Fruit fly (Drosophila melanogaster) whole organism, embryonic: Measurements from ENCODE around the gene CG11920.

ENCODE experiments used
- Antp ChIP-seq: fragments of 200-800 bp; sonication (Bioruptor generic); optimal IDR thresholded peaks from 3 replicates; lab custom pipeline; 2016; ENCODE audit warnings: missing biosample characterization, missing genetic modification characterization
- Atf3 ChIP-seq: fragments of 200-800 bp; sonication (Bioruptor generic); optimal IDR thresholded peaks from 3 replicates; lab custom pipeline; 2016; ENCODE audit warnings: missing biosample characterization, missing genetic modification characterization
- B-H1 ChIP-seq: fragments of 200-800 bp; sonication (Bioruptor generic); IDR thresholded peaks from 3 replicates; pipeline ENCODE4 v1.3.6; 2022; ENCODE audit warnings: missing biosample characterization, missing genetic modification characterization
- BtbVII ChIP-seq: fragments of 200-800 bp; sonication (Bioruptor generic); optimal IDR thresholded peaks from 3 replicates; lab custom pipeline; 2017; ENCODE audit warnings: missing biosample characterization, mild to moderate bottlenecking, missing genetic modification characterization
- CG10321 ChIP-seq: fragments of 200-800 bp; sonication (Bioruptor generic); IDR thresholded peaks from 2 replicates; pipeline ENCODE4 v1.3.6; 2022; ENCODE audit warnings: missing biosample characterization, missing genetic modification characterization
- CG10431 ChIP-seq: fragments of 200-800 bp; sonication (Bioruptor generic); optimal IDR thresholded peaks from 3 replicates; lab custom pipeline; 2018; ENCODE audit warnings: missing biosample characterization, mild to moderate bottlenecking, missing genetic modification characterization
- CG10654 ChIP-seq: fragments of 200-800 bp; sonication (Bioruptor generic); optimal IDR thresholded peaks from 2 replicates; lab custom pipeline; 2016; ENCODE audit warnings: missing biosample characterization, missing genetic modification characterization
- CG11247 ChIP-seq: fragments of 200-800 bp; sonication (Bioruptor generic); IDR thresholded peaks from 2 replicates; pipeline ENCODE4 v1.3.6; 2022; ENCODE audit warnings: missing biosample characterization, missing genetic modification characterization
- CG13775 ChIP-seq: fragments of 200-800 bp; sonication (Bioruptor generic); optimal IDR thresholded peaks from 3 replicates; lab custom pipeline; 2017; ENCODE audit warnings: missing biosample characterization, mild to moderate bottlenecking, missing genetic modification characterization
- CG15269 ChIP-seq: fragments of 200-800 bp; sonication (Bioruptor generic); optimal IDR thresholded peaks from 2 replicates; lab custom pipeline; 2018; ENCODE audit warnings: missing biosample characterization, mild to moderate bottlenecking, missing genetic modification characterization, moderate library complexity
- CG16779 ChIP-seq: fragments of 200-800 bp; sonication (Bioruptor generic); IDR thresholded peaks from 2 replicates; pipeline ENCODE4 v1.3.6; 2022; ENCODE audit warnings: missing biosample characterization, missing genetic modification characterization
- CG16813 ChIP-seq: fragments of 200-800 bp; sonication (Bioruptor generic); IDR thresholded peaks from 3 replicates; pipeline ENCODE4 v1.3.6; 2022; ENCODE audit warnings: missing biosample characterization, missing genetic modification characterization; ENCODE audit not compliant: partially characterized antibody
- CG17385 ChIP-seq: fragments of 200-800 bp; sonication (Bioruptor generic); optimal IDR thresholded peaks from 3 replicates; lab custom pipeline; 2018; ENCODE audit warnings: missing biosample characterization, mild to moderate bottlenecking, missing genetic modification characterization
- CG17568 ChIP-seq: fragments of 200-800 bp; sonication (Bioruptor generic); optimal IDR thresholded peaks from 2 replicates; lab custom pipeline; 2018; ENCODE audit warnings: missing biosample characterization, mild to moderate bottlenecking, missing genetic modification characterization, moderate library complexity
- CG17612 ChIP-seq: fragments of 200-800 bp; sonication (Bioruptor generic); IDR thresholded peaks from 2 replicates; pipeline ENCODE4 v1.3.6; 2022; ENCODE audit warnings: missing biosample characterization, missing genetic modification characterization
- CG17802 ChIP-seq: fragments of 200-800 bp; sonication (Bioruptor generic); optimal IDR thresholded peaks from 2 replicates; lab custom pipeline; 2018; ENCODE audit warnings: missing biosample characterization, mild to moderate bottlenecking, missing genetic modification characterization, moderate library complexity
- CG1792 ChIP-seq: fragments of 200-800 bp; sonication (Bioruptor generic); optimal IDR thresholded peaks from 2 replicates; lab custom pipeline; 2016; ENCODE audit warnings: missing biosample characterization, missing genetic modification characterization
- CG30403 ChIP-seq: fragments of 200-800 bp; sonication (Bioruptor generic); optimal IDR thresholded peaks from 3 replicates; lab custom pipeline; 2016; ENCODE audit warnings: missing biosample characterization, missing genetic modification characterization
- CG31365 ChIP-seq: fragments of 200-800 bp; sonication (Bioruptor generic); optimal IDR thresholded peaks from 2 replicates; lab custom pipeline; 2018; ENCODE audit warnings: missing biosample characterization, mild to moderate bottlenecking, missing genetic modification characterization
- CG4404 ChIP-seq: fragments of 200-800 bp; sonication (Bioruptor generic); IDR thresholded peaks from 2 replicates; pipeline ENCODE4 v1.3.6; 2022; ENCODE audit warnings: missing biosample characterization, missing genetic modification characterization
- CG7786 ChIP-seq: fragments of 200-800 bp; sonication (Bioruptor generic); optimal IDR thresholded peaks from 2 replicates; lab custom pipeline; 2016; ENCODE audit warnings: missing biosample characterization, missing genetic modification characterization
- Dbx ChIP-seq: fragments of 200-800 bp; sonication (Bioruptor generic); IDR thresholded peaks from 3 replicates; pipeline ENCODE4 v1.3.6; 2022; ENCODE audit warnings: missing biosample characterization, missing genetic modification characterization
- Dfd ChIP-seq, 2 experiments: fragments of >200 bp; optimal IDR thresholded peaks; 2 replicates each; lab custom pipeline; 2017; ENCODE audit warnings: missing biosample characterization in 2 of 2, missing genetic modification characterization in 2 of 2
- Doc2 ChIP-seq: fragments of 200-800 bp; sonication (Bioruptor generic); IDR thresholded peaks from 2 replicates; pipeline ENCODE4 v1.3.6; 2022; ENCODE audit warnings: missing biosample characterization, missing genetic modification characterization
- Dp ChIP-seq: fragments of 200-800 bp; sonication (Bioruptor generic); optimal IDR thresholded peaks from 2 replicates; lab custom pipeline; 2018; ENCODE audit warnings: missing biosample characterization, mild to moderate bottlenecking, missing genetic modification characterization, moderate library complexity
- Fer1 ChIP-seq: fragments of 200-800 bp; sonication (Bioruptor generic); optimal IDR thresholded peaks from 2 replicates; lab custom pipeline; 2017; ENCODE audit warnings: missing biosample characterization, mild to moderate bottlenecking, missing genetic modification characterization
- Gug ChIP-seq: fragments of 200-800 bp; sonication (Bioruptor generic); IDR thresholded peaks from 4 replicates; pipeline ENCODE4 v1.3.6; 2022; ENCODE audit warnings: missing biosample characterization, missing genetic modification characterization
- HLH54F ChIP-seq: fragments of 200-800 bp; sonication (Bioruptor generic); optimal IDR thresholded peaks from 3 replicates; lab custom pipeline; 2016; ENCODE audit warnings: missing biosample characterization, missing genetic modification characterization
- Meics ChIP-seq: fragments of 200-800 bp; sonication (Bioruptor generic); optimal IDR thresholded peaks from 2 replicates; lab custom pipeline; 2017; ENCODE audit warnings: missing biosample characterization, mild to moderate bottlenecking, missing genetic modification characterization
- Mes4 ChIP-seq: fragments of 200-800 bp; sonication (Bioruptor generic); optimal IDR thresholded peaks from 2 replicates; lab custom pipeline; 2016; ENCODE audit warnings: missing biosample characterization, missing genetic modification characterization
- Myb ChIP-seq: fragments of 200-800 bp; sonication (Bioruptor generic); optimal IDR thresholded peaks from 2 replicates; lab custom pipeline; 2016; ENCODE audit warnings: missing biosample characterization, missing genetic modification characterization
- NK7.1 ChIP-seq: fragments of 200-800 bp; sonication (Bioruptor generic); optimal IDR thresholded peaks from 3 replicates; lab custom pipeline; 2016; ENCODE audit warnings: missing biosample characterization, missing genetic modification characterization
- Nf-YA ChIP-seq: fragments of 200-800 bp; sonication (Bioruptor generic); IDR thresholded peaks from 2 replicates; pipeline ENCODE4 v1.3.6; 2022; ENCODE audit warnings: missing biosample characterization, missing genetic modification characterization
- Oaz ChIP-seq: fragments of 200-800 bp; sonication (Bioruptor generic); IDR thresholded peaks from 2 replicates; pipeline ENCODE4 v1.3.6; 2022; ENCODE audit warnings: missing biosample characterization, missing genetic modification characterization
- Rx ChIP-seq: fragments of 200-800 bp; sonication (Bioruptor generic); IDR thresholded peaks from 2 replicates; pipeline ENCODE4 v1.3.6; 2022; ENCODE audit warnings: missing biosample characterization, missing genetic modification characterization
- Sry-δ ChIP-seq: fragments of 200-800 bp; sonication (Bioruptor generic); optimal IDR thresholded peaks from 2 replicates; lab custom pipeline; 2016; ENCODE audit warnings: missing biosample characterization, missing genetic modification characterization
- Ssrp ChIP-seq: fragments of 200-800 bp; sonication (Bioruptor generic); optimal IDR thresholded peaks from 2 replicates; lab custom pipeline; 2018; ENCODE audit warnings: missing biosample characterization, mild to moderate bottlenecking, missing genetic modification characterization, moderate library complexity
- ac ChIP-seq: fragments of 200-800 bp; sonication (Bioruptor generic); optimal IDR thresholded peaks from 3 replicates; lab custom pipeline; 2017; ENCODE audit warnings: missing biosample characterization, mild to moderate bottlenecking, missing genetic modification characterization
- aop ChIP-seq: fragments of 200-800 bp; sonication (Bioruptor generic); IDR thresholded peaks from 2 replicates; pipeline ENCODE4 v1.3.6; 2022; ENCODE audit warnings: missing biosample characterization, missing genetic modification characterization
- bcd ChIP-seq: fragments of 200-800 bp; sonication (Bioruptor generic); optimal IDR thresholded peaks from 2 replicates; lab custom pipeline; 2017; ENCODE audit warnings: missing biosample characterization, mild to moderate bottlenecking, missing genetic modification characterization
- bigmax ChIP-seq: fragments of 200-800 bp; sonication (Bioruptor generic); optimal IDR thresholded peaks from 2 replicates; lab custom pipeline; 2018; ENCODE audit warnings: missing biosample characterization, mild to moderate bottlenecking, missing genetic modification characterization
- crol ChIP-seq: fragments of 200-800 bp; sonication (Bioruptor generic); IDR thresholded peaks from 2 replicates; pipeline ENCODE4 v1.3.6; 2022; ENCODE audit warnings: missing biosample characterization, missing genetic modification characterization
- dati ChIP-seq: fragments of 200-800 bp; sonication (Bioruptor generic); IDR thresholded peaks from 2 replicates; pipeline ENCODE4 v1.3.6; 2022; ENCODE audit warnings: missing biosample characterization, missing genetic modification characterization
- gce ChIP-seq: fragments of 200-800 bp; sonication (Bioruptor generic); IDR thresholded peaks from 3 replicates; pipeline ENCODE4 v1.3.6; 2022; ENCODE audit warnings: missing biosample characterization, missing genetic modification characterization
- row ChIP-seq: fragments of 200-800 bp; sonication (Bioruptor generic); IDR thresholded peaks from 3 replicates; pipeline ENCODE4 v1.3.6; 2022; ENCODE audit warnings: missing biosample characterization, missing genetic modification characterization
- scrt ChIP-seq: fragments of 200-800 bp; sonication (Bioruptor generic); optimal IDR thresholded peaks from 2 replicates; lab custom pipeline; 2018; ENCODE audit warnings: missing biosample characterization, mild to moderate bottlenecking, missing genetic modification characterization, moderate library complexity
- sd ChIP-seq: fragments of 200-800 bp; sonication (Bioruptor generic); optimal IDR thresholded peaks from 3 replicates; lab custom pipeline; 2018; ENCODE audit warnings: missing biosample characterization, mild to moderate bottlenecking, missing genetic modification characterization, moderate library complexity
- sim ChIP-seq: fragments of 200-800 bp; sonication (Bioruptor generic); IDR thresholded peaks from 2 replicates; pipeline ENCODE4 v1.3.6; 2022; ENCODE audit warnings: missing biosample characterization, missing genetic modification characterization
- sima ChIP-seq: fragments of 200-800 bp; sonication (Bioruptor generic); optimal IDR thresholded peaks from 2 replicates; lab custom pipeline; 2016; ENCODE audit warnings: missing biosample characterization, missing genetic modification characterization
- so ChIP-seq: fragments of 200-800 bp; sonication (Bioruptor generic); IDR thresholded peaks from 3 replicates; pipeline ENCODE4 v1.3.6; 2022; ENCODE audit warnings: missing biosample characterization, missing genetic modification characterization
- stwl ChIP-seq: fragments of 200-800 bp; sonication (Bioruptor generic); optimal IDR thresholded peaks from 3 replicates; lab custom pipeline; 2018; ENCODE audit warnings: missing biosample characterization, mild to moderate bottlenecking, missing genetic modification characterization, moderate library complexity
- tna ChIP-seq: fragments of 200-800 bp; sonication (Bioruptor generic); IDR thresholded peaks from 2 replicates; pipeline ENCODE4 v1.3.6; 2022; ENCODE audit warnings: missing biosample characterization, missing genetic modification characterization; ENCODE audit not compliant: partially characterized antibody
- trh ChIP-seq: fragments of 200-800 bp; sonication (Bioruptor generic); optimal IDR thresholded peaks from 2 replicates; lab custom pipeline; 2016; ENCODE audit warnings: missing biosample characterization, missing genetic modification characterization

CG11920 gene

DNA sequence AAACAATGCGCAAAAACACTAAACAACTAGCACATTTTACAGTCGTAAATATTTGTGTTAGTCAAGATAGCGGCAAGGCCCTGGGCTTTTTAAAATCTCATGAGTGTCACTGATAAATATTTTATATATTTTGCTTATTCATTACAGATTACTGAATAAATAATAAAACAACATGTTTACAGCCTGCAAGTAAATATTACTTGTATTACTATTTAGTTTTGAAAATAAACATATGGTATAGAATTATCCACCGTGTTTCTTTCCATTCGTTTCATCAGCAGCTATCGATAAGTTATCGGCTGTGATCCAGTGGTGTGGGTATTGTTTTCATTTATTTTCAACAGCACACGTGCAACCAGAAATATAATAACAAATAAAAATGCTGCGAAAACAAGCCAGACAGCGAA is at the start of gene CG11920, which contains the start of gene shams (continued):
- TF ChIP-seq Gug (GFP tag; lab: Robert Waterston, UW) (no peak), CG4404 (GFP tag; lab: Robert Waterston, UW) (no peak), NK7.1 (GFP tag; lab: Kevin White, UChicago) (no peak), Mes4 (no peak), B-H1 (GFP tag; lab: Robert Waterston, UW) (no peak), crol (GFP tag; lab: Robert Waterston, UW) (no peak), row (GFP tag; lab: Robert Waterston, UW) (peak; percentile 59), CG17385 (GFP tag; lab: Kevin White, UChicago) (no peak), CG31365 (tag; lab: Kevin White, UChicago) (no peak), Ssrp (tag; lab: Kevin White, UChicago) (no peak), sd (no peak), so (GFP tag; lab: Robert Waterston, UW) (no peak), scrt (GFP tag; lab: Kevin White, UChicago) (no peak), Dp (GFP tag; lab: Kevin White, UChicago) (peak; percentile 30), Meics (GFP tag; lab: Kevin White, UChicago) (no peak), Rx (GFP tag; lab: Robert Waterston, UW) (no peak), CG17802 (no peak), CG17568 (GFP tag; lab: Kevin White, UChicago) (peak; percentile 31), CG7786 (GFP tag; lab: Kevin White, UChicago) (no peak), Atf3 (GFP tag; lab: Kevin White, UChicago) (no peak), CG30403 (GFP tag; lab: Kevin White, UChicago) (peak; percentile 29), CG10654 (GFP tag; lab: Kevin White, UChicago) (peak; percentile 2), bcd (no peak), CG16813 (peak; percentile 58; the same call in 2 of the 3 replicates), CG10431 (GFP tag; lab: Kevin White, UChicago) (peak; percentile 24), tna (GFP tag; lab: Robert Waterston, UW) (0 out of 2 replicates have a peak, but pooled peaks have one; percentile 37), Fer1 (GFP tag; lab: Kevin White, UChicago) (no peak), Myb (GFP tag; lab: Kevin White, UChicago) (no peak), Antp (GFP tag; lab: Kevin White, UChicago) (no peak), CG1792 (no peak), CG17612 (no peak), aop (GFP tag; lab: Robert Waterston, UW) (no peak), BtbVII (GFP tag; lab: Kevin White, UChicago) (no peak), Oaz (GFP tag; lab: Robert Waterston, UW) (no peak), Sry-δ (GFP tag; lab: Kevin White, UChicago) (no peak), ac (GFP tag; lab: Kevin White, UChicago) (no peak), CG10321 (GFP tag; lab: Robert Waterston, UW) (no peak), Doc2 (GFP tag; lab: Robert Waterston, UW) (no peak), CG13775 (GFP tag; lab: Kevin White, UChicago) (peak; percentile 18), HLH54F (GFP tag; lab: Kevin White, UChicago) (no peak), CG16779 (GFP tag; lab: Robert Waterston, UW) (no peak), stwl (tag; lab: Kevin White, UChicago) (peak; percentile 52), CG15269 (tag; lab: Kevin White, UChicago) (no peak), Nf-YA (GFP tag; lab: Robert Waterston, UW) (no peak), dati (GFP tag; lab: Robert Waterston, UW) (no peak), CG11247 (GFP tag; lab: Robert Waterston, UW) (no peak), bigmax (no peak), sima (GFP tag; lab: Kevin White, UChicago) (no peak), Dfd (GFP tag; optimal IDR thresholded peaks at IDR 0.05; lab: Kevin White, UChicago) (no peak), Dbx (GFP tag; lab: Robert Waterston, UW) (no peak), gce (GFP tag; lab: Robert Waterston, UW) (no peak), sim (no peak), trh (GFP tag; lab: Kevin White, UChicago) (no peak)
